Fruit fly (Drosophila melanogaster): ENCODE results near the gene CG31468.

DNA sequence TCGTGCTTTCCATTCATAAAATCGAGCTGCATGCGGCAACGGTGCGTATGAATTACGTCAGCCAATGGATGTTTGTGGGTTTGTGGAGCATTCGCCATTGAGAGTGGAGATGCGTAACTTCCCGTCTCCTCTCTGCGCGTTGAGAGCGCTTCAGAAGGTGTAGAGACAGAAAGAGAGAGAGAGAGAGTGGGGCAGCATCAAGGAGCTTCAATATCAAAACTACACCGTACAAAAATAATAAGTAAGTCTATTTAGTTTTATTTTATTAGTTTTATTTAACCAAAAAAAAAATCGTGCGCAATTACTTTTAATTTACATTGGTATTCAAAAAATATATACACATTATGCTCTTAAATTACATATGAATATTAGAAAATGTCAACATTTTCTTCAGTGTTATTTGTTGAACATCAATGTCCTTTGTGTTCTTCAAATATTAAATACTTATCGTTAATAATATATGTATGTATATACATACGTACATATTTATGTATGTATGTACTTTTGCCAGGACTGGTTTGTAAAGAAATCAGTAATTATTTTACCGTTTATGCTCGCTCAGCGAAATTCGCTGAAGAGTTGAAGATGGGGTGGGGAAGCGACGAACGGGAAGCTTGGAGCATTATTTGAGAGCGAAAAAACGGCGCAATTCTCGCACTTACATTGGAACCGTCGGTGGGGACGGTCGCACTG lies 22.7 kb upstream of the CG31468 start, which contains the start of gene CG10365:
- TF ChIP-seq Vsx2 (GFP tag; optimal IDR thresholded peaks at IDR 0.05; ENCODE audit: partially characterized antibody) (peak; percentile 18), HLH106 (tag; optimal IDR thresholded peaks at IDR 0.05) (peak; percentile 76), Hr83 (GFP tag; optimal IDR thresholded peaks at IDR 0.05; ENCODE audit: poor library complexity, severe bottlenecking) (no peak), psq (GFP tag; optimal IDR thresholded peaks at IDR 0.05) (peak; percentile 85), Dfd (GFP tag; optimal IDR thresholded peaks at IDR 0.05) (no peak), Mio (GFP tag; optimal IDR thresholded peaks at IDR 0.05) (no peak), brk (GFP tag; optimal IDR thresholded peaks at IDR 0.05) (peak; percentile 69), h (GFP tag; optimal IDR thresholded peaks at IDR 0.05) (peak; percentile 76), Hr78 (GFP tag; optimal IDR thresholded peaks at IDR 0.05) (no peak), jim (GFP tag; optimal IDR thresholded peaks at IDR 0.05) (no peak), lola (GFP tag; optimal IDR thresholded peaks at IDR 0.05) (no peak), Rel (GFP tag; optimal IDR thresholded peaks at IDR 0.05) (no peak), Rel (tag; optimal IDR thresholded peaks at IDR 0.05) (peak; percentile 2), usp (GFP tag; optimal IDR thresholded peaks at IDR 0.05) (no peak)
